Worm (Caenorhabditis elegans): ENCODE data around the gene ZK673.5.

DNA sequence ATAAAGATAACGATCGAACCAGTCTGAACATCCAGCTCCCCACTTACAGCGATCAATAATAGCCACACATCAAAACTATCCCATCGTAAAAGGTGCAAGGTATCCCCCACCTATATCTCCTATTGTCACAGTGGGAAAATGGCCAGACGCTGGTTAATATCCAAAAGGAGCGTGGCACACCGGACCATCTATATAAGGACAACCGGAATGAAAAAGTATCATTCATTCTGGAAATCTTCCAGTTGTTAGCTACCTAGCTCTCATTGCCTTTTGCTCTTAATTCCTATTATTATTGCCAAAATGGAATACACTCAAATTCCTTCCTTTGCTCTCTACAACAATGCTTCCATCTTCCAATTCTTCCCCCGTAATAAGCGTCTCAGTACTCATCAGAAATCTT lies 15.7 kb downstream of the ZK673.5 start, which contains the start of gene ZK666.4:
- TF ChIP-seq F22D6.2 (tag; optimal IDR thresholded peaks at IDR 0.05) (no peak), unc-62 (GFP tag; optimal IDR thresholded peaks at IDR 0.05) (no peak), nhr-90 (tag; optimal IDR thresholded peaks at IDR 0.05) (no peak), somi-1 (GFP tag; optimal IDR thresholded peaks at IDR 0.05) (no peak), pha-4 (tag; optimal IDR thresholded peaks at IDR 0.05) (no peak), ama-1 (optimal IDR thresholded peaks at IDR 0.05) (no peak), ama-1 (GFP tag; optimal IDR thresholded peaks at IDR 0.05) (no peak), tbx-9 (tag; optimal IDR thresholded peaks at IDR 0.05; ENCODE audit: borderline replicate concordance) (no peak), F49E8.2 (tag; optimal IDR thresholded peaks at IDR 0.05; ENCODE audit: insufficient read depth) (no peak), sea-2 (GFP tag; IDR thresholded peaks at IDR 0.05) (no peak), madf-10 (tag; optimal IDR thresholded peaks at IDR 0.05) (no peak)

Measured in whole organism, young adult.